Fruit fly (Drosophila melanogaster) whole organism, embryonic: ENCODE measurements around the gene CG31141.

Experiments used
- Abd-B ChIP-seq: fragments of 200-800 bp; sonication (Bioruptor generic); optimal IDR thresholded peaks from 2 replicates; lab custom pipeline; 2018; ENCODE audit warnings: missing biosample characterization, mild to moderate bottlenecking, missing genetic modification characterization, moderate library complexity
- Atf3 ChIP-seq: fragments of 200-800 bp; sonication (Bioruptor generic); optimal IDR thresholded peaks from 3 replicates; lab custom pipeline; 2016; ENCODE audit warnings: missing biosample characterization, missing genetic modification characterization
- Bgb ChIP-seq: fragments of 200-800 bp; sonication (Bioruptor generic); IDR thresholded peaks from 2 replicates; pipeline ENCODE4 v1.3.6; 2022; ENCODE audit warnings: missing biosample characterization, missing genetic modification characterization; ENCODE audit not compliant: partially characterized antibody
- CG10209 ChIP-seq: fragments of 200-800 bp; sonication (Bioruptor generic); optimal IDR thresholded peaks from 3 replicates; lab custom pipeline; 2017; ENCODE audit warnings: missing biosample characterization, mild to moderate bottlenecking, missing genetic modification characterization, missing genetic modification reagents
- CG10267 ChIP-seq: fragments of 200-800 bp; sonication (Bioruptor generic); optimal IDR thresholded peaks from 2 replicates; lab custom pipeline; 2018; ENCODE audit warnings: missing biosample characterization, mild to moderate bottlenecking, missing genetic modification characterization, moderate library complexity
- CG10462 ChIP-seq: fragments of 200-800 bp; sonication (Bioruptor generic); optimal IDR thresholded peaks from 2 replicates; lab custom pipeline; 2016; ENCODE audit warnings: missing biosample characterization, missing genetic modification characterization
- CG10565 ChIP-seq: fragments of 200-800 bp; sonication (Bioruptor generic); optimal IDR thresholded peaks from 3 replicates; lab custom pipeline; 2016; ENCODE audit warnings: missing biosample characterization, mild to moderate bottlenecking, missing genetic modification characterization
- CG10979 ChIP-seq: fragments of 200-800 bp; sonication (Bioruptor generic); optimal IDR thresholded peaks from 2 replicates; lab custom pipeline; 2018; ENCODE audit warnings: missing biosample characterization, mild to moderate bottlenecking, missing genetic modification characterization, moderate library complexity
- CG11696 ChIP-seq: fragments of 200-800 bp; sonication (Bioruptor generic); IDR thresholded peaks from 2 replicates; pipeline ENCODE4 v1.3.6; 2022; ENCODE audit warnings: missing biosample characterization, missing genetic modification characterization
- CG12071 ChIP-seq: fragments of 200-800 bp; sonication (Bioruptor generic); optimal IDR thresholded peaks from 3 replicates; lab custom pipeline; 2018; ENCODE audit warnings: missing biosample characterization, mild to moderate bottlenecking, missing genetic modification characterization
- CG13296 ChIP-seq: fragments of 200-800 bp; sonication (Bioruptor generic); optimal IDR thresholded peaks from 3 replicates; lab custom pipeline; 2018; ENCODE audit warnings: missing biosample characterization, mild to moderate bottlenecking, missing genetic modification characterization
- CG15696 ChIP-seq: fragments of 200-800 bp; sonication (Bioruptor generic); optimal IDR thresholded peaks from 2 replicates; lab custom pipeline; 2019; ENCODE audit warnings: missing biosample characterization, mild to moderate bottlenecking, missing genetic modification characterization, moderate library complexity
- CG1832 ChIP-seq: fragments of 200-800 bp; sonication (Bioruptor generic); optimal IDR thresholded peaks from 2 replicates; lab custom pipeline; 2017; ENCODE audit warnings: missing biosample characterization, mild to moderate bottlenecking, missing genetic modification characterization, inconsistent platforms
- CG31365 ChIP-seq: fragments of 200-800 bp; sonication (Bioruptor generic); optimal IDR thresholded peaks from 2 replicates; lab custom pipeline; 2018; ENCODE audit warnings: missing biosample characterization, mild to moderate bottlenecking, missing genetic modification characterization
- CG42726 ChIP-seq: fragments of 200-800 bp; sonication (Bioruptor generic); IDR thresholded peaks from 2 replicates; pipeline ENCODE4 v1.3.6; 2022; ENCODE audit warnings: missing biosample characterization, missing genetic modification characterization; ENCODE audit not compliant: partially characterized antibody
- CG4617 ChIP-seq: fragments of 200-800 bp; sonication (Bioruptor generic); optimal IDR thresholded peaks from 3 replicates; lab custom pipeline; 2016; ENCODE audit warnings: missing biosample characterization, missing genetic modification characterization, borderline replicate concordance
- CG4707 ChIP-seq: fragments of 200-800 bp; sonication (Bioruptor generic); optimal IDR thresholded peaks from 2 replicates; lab custom pipeline; 2018; ENCODE audit warnings: missing biosample characterization, mild to moderate bottlenecking, missing genetic modification characterization, moderate library complexity
- CG7271 ChIP-seq: fragments of 200-800 bp; sonication (Bioruptor generic); optimal IDR thresholded peaks from 2 replicates; lab custom pipeline; 2018; ENCODE audit warnings: missing biosample characterization, mild to moderate bottlenecking, missing genetic modification characterization, moderate library complexity
- CG9215 ChIP-seq: fragments of 200-800 bp; sonication (Bioruptor generic); IDR thresholded peaks from 2 replicates; pipeline ENCODE4 v1.3.6; 2022; ENCODE audit warnings: missing biosample characterization, missing genetic modification characterization
- CG9727 ChIP-seq: fragments of 200-800 bp; sonication (Bioruptor generic); optimal IDR thresholded peaks from 3 replicates; lab custom pipeline; 2017; ENCODE audit warnings: missing biosample characterization, mild to moderate bottlenecking, missing genetic modification characterization
- Camta ChIP-seq: fragments of 200-800 bp; sonication (Bioruptor generic); optimal IDR thresholded peaks from 2 replicates; lab custom pipeline; 2016; ENCODE audit warnings: missing biosample characterization, missing genetic modification characterization
- E2f1 ChIP-seq: fragments of 200-800 bp; sonication (Bioruptor generic); IDR thresholded peaks from 2 replicates; pipeline ENCODE4 v1.3.6; 2022; ENCODE audit warnings: missing biosample characterization, missing genetic modification characterization
- Ets97D ChIP-seq: fragments of 200-800 bp; sonication (Bioruptor generic); optimal IDR thresholded peaks from 3 replicates; lab custom pipeline; 2016; ENCODE audit warnings: missing biosample characterization, missing genetic modification characterization
- GATAe ChIP-seq: fragments of 200-800 bp; sonication (Bioruptor generic); conservative IDR thresholded peaks from 2 replicates; pipeline ENCODE4 v1.3.6; 2022; ENCODE audit warnings: missing biosample characterization, missing genetic modification characterization
- HmgD ChIP-seq: fragments of 200-800 bp; sonication (Bioruptor generic); optimal IDR thresholded peaks from 3 replicates; lab custom pipeline; 2016; ENCODE audit warnings: missing biosample characterization, missing genetic modification characterization
- HmgZ ChIP-seq: fragments of 200-800 bp; sonication (Bioruptor generic); optimal IDR thresholded peaks from 2 replicates; lab custom pipeline; 2018; ENCODE audit warnings: missing biosample characterization, mild to moderate bottlenecking, missing genetic modification characterization
- ac ChIP-seq: fragments of 200-800 bp; sonication (Bioruptor generic); optimal IDR thresholded peaks from 3 replicates; lab custom pipeline; 2017; ENCODE audit warnings: missing biosample characterization, mild to moderate bottlenecking, missing genetic modification characterization
- amos ChIP-seq: fragments of 200-800 bp; sonication (Bioruptor generic); IDR thresholded peaks from 2 replicates; pipeline ENCODE4 v1.3.6; 2022; ENCODE audit warnings: missing biosample characterization, missing genetic modification characterization; ENCODE audit not compliant: partially characterized antibody
- ap ChIP-seq: fragments of 200-800 bp; sonication (Bioruptor generic); IDR thresholded peaks from 2 replicates; pipeline ENCODE4 v1.3.6; 2022; ENCODE audit warnings: missing biosample characterization, missing genetic modification characterization
- ash1 ChIP-seq: fragments of 200-800 bp; sonication (Bioruptor generic); optimal IDR thresholded peaks from 2 replicates; lab custom pipeline; 2018; ENCODE audit warnings: missing biosample characterization, mild to moderate bottlenecking, missing genetic modification characterization
- cad ChIP-seq: fragments of >200 bp; optimal IDR thresholded peaks from 2 replicates; lab custom pipeline; 2017; ENCODE audit warnings: missing biosample characterization, missing genetic modification characterization
- en ChIP-seq: fragments of 200-800 bp; sonication (Bioruptor generic); optimal IDR thresholded peaks from 2 replicates; lab custom pipeline; 2016; ENCODE audit warnings: missing biosample characterization, missing genetic modification characterization
- ewg ChIP-seq: fragments of 200-800 bp; sonication (Bioruptor generic); optimal IDR thresholded peaks from 3 replicates; lab custom pipeline; 2017; ENCODE audit warnings: mild to moderate bottlenecking, missing biosample characterization, missing genetic modification reagents, missing genetic modification characterization
- gfzf ChIP-seq: fragments of 200-800 bp; sonication (Bioruptor generic); optimal IDR thresholded peaks from 2 replicates; lab custom pipeline; 2016; ENCODE audit warnings: missing biosample characterization, mild to moderate bottlenecking, missing genetic modification characterization, moderate library complexity
- grn ChIP-seq: fragments of 200-800 bp; sonication (Bioruptor generic); optimal IDR thresholded peaks from 3 replicates; lab custom pipeline; 2017; ENCODE audit warnings: missing biosample characterization, missing genetic modification characterization
- gt ChIP-seq: fragments of 200-800 bp; sonication (Bioruptor generic); IDR thresholded peaks from 2 replicates; pipeline ENCODE4 v1.3.6; 2022; ENCODE audit warnings: missing biosample characterization, missing genetic modification characterization
- lmd ChIP-seq: fragments of 200-800 bp; sonication (Bioruptor generic); IDR thresholded peaks from 2 replicates; pipeline ENCODE4 v1.3.6; 2022; ENCODE audit warnings: missing biosample characterization, missing genetic modification characterization
- lov ChIP-seq, 2 experiments: fragments of 200-800 bp in 1 of 2; fragments of >200 bp in 1 of 2; sonication (Bioruptor generic) in 1 of 2; IDR thresholded peaks in 1 of 2; optimal IDR thresholded peaks in 1 of 2; 2 replicates in 1 of 2; 3 replicates in 1 of 2; pipeline versions ENCODE4 v1.3.6 to Lab custom; 2017 to 2022; ENCODE audit warnings: missing biosample characterization in 1 of 2, missing genetic modification characterization in 1 of 2
- pros ChIP-seq: fragments of 200-800 bp; sonication (Bioruptor generic); optimal IDR thresholded peaks from 3 replicates; lab custom pipeline; 2019; ENCODE audit warnings: missing biosample characterization, mild to moderate bottlenecking, missing genetic modification characterization, moderate library complexity
- pzg ChIP-seq: fragments of 200-800 bp; sonication (Bioruptor generic); optimal IDR thresholded peaks from 3 replicates; lab custom pipeline; 2018; ENCODE audit warnings: missing biosample characterization, mild to moderate bottlenecking, missing genetic modification characterization, moderate library complexity
- scrt ChIP-seq: fragments of 200-800 bp; sonication (Bioruptor generic); optimal IDR thresholded peaks from 2 replicates; lab custom pipeline; 2018; ENCODE audit warnings: missing biosample characterization, mild to moderate bottlenecking, missing genetic modification characterization, moderate library complexity
- shn ChIP-seq: fragments of 200-800 bp; sonication (Bioruptor generic); optimal IDR thresholded peaks from 3 replicates; lab custom pipeline; 2016; ENCODE audit warnings: missing biosample characterization, missing genetic modification characterization
- slbo ChIP-seq: fragments of 200-800 bp; sonication (Bioruptor generic); IDR thresholded peaks from 2 replicates; pipeline ENCODE4 v1.3.6; 2022; ENCODE audit warnings: missing biosample characterization, missing genetic modification characterization
- tgo ChIP-seq: fragments of 200-800 bp; sonication (Bioruptor generic); IDR thresholded peaks from 3 replicates; pipeline ENCODE4 v1.3.6; 2022; ENCODE audit warnings: missing biosample characterization, missing genetic modification characterization
- tio ChIP-seq: fragments of 200-800 bp; sonication (Bioruptor generic); optimal IDR thresholded peaks from 2 replicates; lab custom pipeline; 2017; ENCODE audit warnings: missing biosample characterization, missing genetic modification characterization, inconsistent platforms
- trem ChIP-seq: fragments of 200-800 bp; optimal IDR thresholded peaks from 3 replicates; lab custom pipeline; 2019; ENCODE audit warnings: missing biosample characterization, mild to moderate bottlenecking, missing genetic modification characterization, moderate library complexity
- tup ChIP-seq: fragments of 200-800 bp; sonication (Bioruptor generic); optimal IDR thresholded peaks from 2 replicates; lab custom pipeline; 2016; ENCODE audit warnings: missing biosample characterization, mild to moderate bottlenecking, missing genetic modification characterization, moderate library complexity
- vnd ChIP-seq: fragments of 200-800 bp; sonication (Bioruptor generic); IDR thresholded peaks from 3 replicates; pipeline ENCODE4 v1.3.6; 2022; ENCODE audit warnings: missing biosample characterization, missing genetic modification characterization; ENCODE audit not compliant: partially characterized antibody

The CG31141 gene

DNA sequence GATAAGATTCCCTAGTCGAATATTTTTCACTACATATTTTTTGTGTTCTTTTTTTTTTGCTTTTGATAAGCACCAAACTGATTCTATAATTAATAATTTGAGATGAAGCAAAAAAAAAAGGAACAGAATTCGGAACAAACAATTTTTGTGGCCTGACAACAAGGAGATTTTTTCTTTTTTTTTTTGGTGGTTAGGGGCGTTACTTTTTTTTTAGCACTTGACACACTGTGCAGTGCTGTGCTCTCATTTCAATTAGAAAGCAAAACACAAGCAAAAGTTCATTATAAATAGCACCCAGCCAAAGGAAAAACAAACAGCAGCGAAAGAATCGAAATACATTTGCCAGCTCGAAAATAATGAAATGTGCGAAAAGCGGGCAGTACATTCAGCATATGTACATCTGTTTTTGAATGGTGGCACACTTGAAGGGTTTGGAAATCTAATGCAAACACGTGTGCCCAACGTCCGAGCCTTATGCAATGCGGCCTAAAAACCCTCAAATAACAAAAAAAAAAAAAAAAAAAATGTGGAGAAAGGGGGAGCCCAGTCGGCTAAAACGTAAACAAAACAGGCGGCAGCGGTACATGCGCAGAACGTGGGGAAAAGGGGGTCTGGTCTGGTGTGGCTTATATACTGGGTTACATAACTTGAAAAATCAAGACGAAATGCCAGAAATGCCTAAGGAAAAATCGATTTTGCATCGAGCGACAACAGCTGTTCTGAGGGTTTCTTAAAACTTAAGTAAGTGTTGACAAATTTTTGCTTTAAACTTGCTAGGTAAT is 18.7 kb downstream of the CG31141 start (continued):
- TF ChIP-seq tio (GFP tag; lab: Kevin White, UChicago) (no peak), CG10979 (tag; lab: Kevin White, UChicago) (no peak), CG7271 (no peak), scrt (GFP tag; lab: Kevin White, UChicago) (no peak), amos (GFP tag; lab: Robert Waterston, UW) (no peak), slbo (GFP tag; lab: Robert Waterston, UW) (peak; percentile 59), ac (GFP tag; lab: Kevin White, UChicago) (no peak), CG10267 (tag; lab: Kevin White, UChicago) (no peak), CG13296 (GFP tag; lab: Kevin White, UChicago) (no peak), Camta (GFP tag; lab: Kevin White, UChicago) (no peak), pros (GFP tag; lab: Kevin White, UChicago) (no peak), lov (optimal IDR thresholded peaks at IDR 0.05; lab: Kevin White, UChicago) (no peak), lov (GFP tag; IDR thresholded peaks at IDR 0.05; lab: Robert Waterston, UW) (0 out of 3 replicates have a peak, but pooled peaks have one; percentile 27), CG9215 (GFP tag; lab: Robert Waterston, UW) (peak; percentile 38; the same call in 1 of the 2 replicates), HmgZ (tag; lab: Kevin White, UChicago) (no peak), vnd (GFP tag; lab: Robert Waterston, UW) (no peak), grn (GFP tag; lab: Kevin White, UChicago) (no peak), trem (no peak), shn (GFP tag; lab: Kevin White, UChicago) (no peak), CG9727 (GFP tag; lab: Kevin White, UChicago) (peak; percentile 33), tgo (GFP tag; lab: Robert Waterston, UW) (peak; percentile 49; the same call in 2 of the 3 replicates), cad (GFP tag; lab: Kevin White, UChicago) (no peak), CG15696 (tag; lab: Kevin White, UChicago) (no peak), Bgb (GFP tag; lab: Robert Waterston, UW) (no peak), CG1832 (GFP tag; lab: Kevin White, UChicago) (no peak), CG42726 (GFP tag; lab: Robert Waterston, UW) (no peak), CG10209 (GFP tag; lab: Kevin White, UChicago) (peak; percentile 32), pzg (no peak), Atf3 (GFP tag; lab: Kevin White, UChicago) (no peak), CG4707 (no peak), CG10565 (GFP tag; lab: Kevin White, UChicago) (no peak), ap (GFP tag; lab: Robert Waterston, UW) (0 out of 2 replicates have a peak, but pooled peaks have one; percentile 6), ash1 (GFP tag; lab: Kevin White, UChicago) (no peak), CG31365 (tag; lab: Kevin White, UChicago) (no peak), CG12071 (no peak), gfzf (GFP tag; lab: Kevin White, UChicago) (no peak), Abd-B (GFP tag; lab: Kevin White, UChicago) (no peak), HmgD (GFP tag; lab: Kevin White, UChicago) (no peak), lmd (GFP tag; lab: Robert Waterston, UW) (peak; percentile 61; the same call in 1 of the 2 replicates), E2f1 (GFP tag; lab: Robert Waterston, UW) (peak; percentile 24; the same call in 1 of the 2 replicates), CG11696 (GFP tag; lab: Robert Waterston, UW) (no peak), Ets97D (no peak), CG4617 (GFP tag; lab: Kevin White, UChicago) (no peak), ewg (GFP tag; lab: Kevin White, UChicago) (peak; percentile 3), GATAe (GFP tag; lab: Robert Waterston, UW) (no peak), tup (no peak), gt (GFP tag; lab: Robert Waterston, UW) (no peak), en (no peak), CG10462 (GFP tag; lab: Kevin White, UChicago) (no peak)
